Fruit fly (Drosophila melanogaster) whole organism, embryonic: ENCODE data around the gene CycG.

Source experiments
- CG13624 ChIP-seq: fragments of 200-800 bp; sonication (Bioruptor generic); optimal IDR thresholded peaks from 2 replicates; lab custom pipeline; 2016; ENCODE audit warnings: missing biosample characterization, missing genetic modification characterization
- CG17829 ChIP-seq: fragments of 200-800 bp; optimal IDR thresholded peaks from 2 replicates; lab custom pipeline; 2019; ENCODE audit warnings: missing biosample characterization, mild to moderate bottlenecking, missing genetic modification characterization, moderate library complexity
- CG18011 ChIP-seq: fragments of 200-800 bp; sonication (Bioruptor generic); optimal IDR thresholded peaks from 2 replicates; lab custom pipeline; 2017; ENCODE audit warnings: missing biosample characterization, missing genetic modification characterization, mild to moderate bottlenecking, moderate library complexity, missing genotype
- CG6654 ChIP-seq: fragments of 200-800 bp; sonication (Bioruptor generic); optimal IDR thresholded peaks from 2 replicates; lab custom pipeline; 2017; ENCODE audit warnings: missing biosample characterization, mild to moderate bottlenecking, missing genetic modification characterization
- CG6791 ChIP-seq: fragments of 200-800 bp; sonication (Bioruptor generic); IDR thresholded peaks from 3 replicates; pipeline ENCODE4 v1.3.6; 2022; ENCODE audit warnings: missing biosample characterization, missing genetic modification characterization; ENCODE audit not compliant: partially characterized antibody
- Myb ChIP-seq: fragments of 200-800 bp; sonication (Bioruptor generic); optimal IDR thresholded peaks from 2 replicates; lab custom pipeline; 2016; ENCODE audit warnings: missing biosample characterization, missing genetic modification characterization

DNA sequence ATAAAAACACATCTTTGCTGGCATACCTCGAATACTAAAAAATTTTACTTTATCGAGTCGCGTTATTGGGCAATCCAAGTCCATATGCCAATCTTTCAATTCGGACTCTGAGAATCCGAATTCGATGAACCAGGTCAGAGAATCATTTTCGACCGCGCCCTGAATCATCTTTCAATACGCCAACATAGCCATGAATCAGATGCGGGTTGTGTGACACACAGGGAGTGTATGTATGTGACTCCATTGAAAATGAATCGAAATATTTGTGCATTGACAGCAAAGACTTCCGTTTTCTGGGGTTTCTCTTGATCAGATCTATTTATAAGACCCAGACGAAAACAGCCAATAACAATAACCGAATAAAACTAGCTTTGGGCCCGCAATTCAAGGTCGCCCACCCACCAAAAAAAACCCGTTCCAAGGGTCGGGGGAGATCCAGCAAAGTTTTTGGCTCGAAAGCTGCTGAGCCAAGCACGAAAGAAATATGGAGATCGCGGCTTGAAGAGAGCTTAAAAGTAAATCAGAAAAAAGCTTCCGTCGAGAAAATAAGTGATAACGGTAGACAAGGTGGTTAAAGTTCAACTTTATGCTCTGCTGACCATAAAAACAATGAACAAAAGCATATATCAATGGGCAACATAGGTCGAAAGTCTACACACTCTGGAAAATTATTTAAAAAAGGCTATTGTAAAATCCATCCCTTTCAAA lies 7.9 kb downstream of the CycG start:
- TF ChIP-seq CG6791 (GFP tag; lab: Robert Waterston, UW) (no peak), CG18011 (GFP tag; lab: Kevin White, UChicago) (no peak), CG17829 (tag; lab: Kevin White, UChicago) (no peak), CG6654 (GFP tag; lab: Kevin White, UChicago) (no peak), Myb (GFP tag; lab: Kevin White, UChicago) (no peak), CG13624 (GFP tag; lab: Kevin White, UChicago) (no peak)
